Fruit fly (Drosophila melanogaster) whole organism, embryonic: ENCODE data around the gene CG11842.
A peak's percentile ranks its signal among the peaks of the same experiment; 100 is the strongest.

Source experiments
- Ada2b ChIP-seq: fragments of 200-800 bp; sonication (Bioruptor generic); IDR thresholded peaks from 2 replicates; pipeline ENCODE4 v1.3.6; 2022; ENCODE audit warnings: missing biosample characterization, missing genetic modification characterization
- Awh ChIP-seq: fragments of 200-800 bp; sonication (Bioruptor generic); IDR thresholded peaks from 2 replicates; pipeline ENCODE4, ENCODE4 v1.3.6; 2022; ENCODE audit warnings: missing biosample characterization, missing genetic modification characterization
- Bdp1 ChIP-seq: fragments of 200-800 bp; sonication (Bioruptor generic); optimal IDR thresholded peaks from 3 replicates; lab custom pipeline; 2016; ENCODE audit warnings: missing biosample characterization, missing genetic modification characterization
- Blimp-1 ChIP-seq: fragments of 200-800 bp; sonication (Bioruptor generic); optimal IDR thresholded peaks from 3 replicates; lab custom pipeline; 2018; ENCODE audit warnings: missing biosample characterization, missing genetic modification characterization, mild to moderate bottlenecking, moderate library complexity, missing genetic modification reagents
- CG10565 ChIP-seq: fragments of 200-800 bp; sonication (Bioruptor generic); optimal IDR thresholded peaks from 3 replicates; lab custom pipeline; 2016; ENCODE audit warnings: missing biosample characterization, mild to moderate bottlenecking, missing genetic modification characterization
- CG11560 ChIP-seq: fragments of 200-800 bp; sonication (Bioruptor generic); IDR thresholded peaks from 3 replicates; pipeline ENCODE4 v1.3.6; 2022; ENCODE audit warnings: missing biosample characterization, missing genetic modification characterization
- CG12155 ChIP-seq: fragments of 200-800 bp; sonication (Bioruptor generic); optimal IDR thresholded peaks from 3 replicates; lab custom pipeline; 2016; ENCODE audit warnings: missing biosample characterization, missing genetic modification characterization
- CG12299 ChIP-seq: fragments of 200-800 bp; sonication (Bioruptor generic); optimal IDR thresholded peaks from 2 replicates; lab custom pipeline; 2018; ENCODE audit warnings: missing biosample characterization, mild to moderate bottlenecking, missing genetic modification characterization
- CG12391 ChIP-seq: fragments of 200-800 bp; sonication (Bioruptor generic); optimal IDR thresholded peaks from 3 replicates; lab custom pipeline; 2018; ENCODE audit warnings: missing biosample characterization, mild to moderate bottlenecking, missing genetic modification characterization, moderate library complexity
- CG13296 ChIP-seq: fragments of 200-800 bp; sonication (Bioruptor generic); optimal IDR thresholded peaks from 3 replicates; lab custom pipeline; 2018; ENCODE audit warnings: missing biosample characterization, mild to moderate bottlenecking, missing genetic modification characterization
- CG15073 ChIP-seq: fragments of 200-800 bp; sonication (Bioruptor generic); optimal IDR thresholded peaks from 2 replicates; lab custom pipeline; 2016; ENCODE audit warnings: missing biosample characterization, missing genetic modification characterization
- CG18599 ChIP-seq: fragments of 200-800 bp; sonication (Bioruptor generic); optimal IDR thresholded peaks from 3 replicates; lab custom pipeline; 2017; ENCODE audit warnings: missing biosample characterization, missing genetic modification characterization, mild to moderate bottlenecking, moderate library complexity, missing genetic modification reagents
- CG31388 ChIP-seq: fragments of 200-800 bp; sonication (Bioruptor generic); optimal IDR thresholded peaks from 2 replicates; lab custom pipeline; 2016; ENCODE audit warnings: missing biosample characterization, missing genetic modification characterization
- CG7987 ChIP-seq: fragments of 200-800 bp; sonication (Bioruptor generic); optimal IDR thresholded peaks from 2 replicates; lab custom pipeline; 2018; ENCODE audit warnings: missing biosample characterization, mild to moderate bottlenecking, missing genetic modification characterization, moderate library complexity
- CG8281 ChIP-seq: fragments of 200-800 bp; sonication (Bioruptor generic); optimal IDR thresholded peaks from 2 replicates; lab custom pipeline; 2018; ENCODE audit warnings: missing biosample characterization, mild to moderate bottlenecking, missing genetic modification characterization, moderate library complexity
- CG8290 ChIP-seq, 3 experiments: fragments of 200-800 bp; sonication (Bioruptor generic); optimal IDR thresholded peaks; 2 replicates each; lab custom pipeline; 2016 to 2019; ENCODE audit warnings: missing biosample characterization in 3 of 3, missing genetic modification characterization in 3 of 3, mild to moderate bottlenecking in 2 of 3, moderate library complexity in 1 of 3
- CG8359 ChIP-seq: fragments of 200-800 bp; sonication (Bioruptor generic); optimal IDR thresholded peaks from 2 replicates; lab custom pipeline; 2017; ENCODE audit warnings: missing biosample characterization, mild to moderate bottlenecking, missing genetic modification characterization, borderline replicate concordance
- CG9215 ChIP-seq: fragments of 200-800 bp; sonication (Bioruptor generic); IDR thresholded peaks from 2 replicates; pipeline ENCODE4 v1.3.6; 2022; ENCODE audit warnings: missing biosample characterization, missing genetic modification characterization
- Dbx ChIP-seq: fragments of 200-800 bp; sonication (Bioruptor generic); IDR thresholded peaks from 3 replicates; pipeline ENCODE4 v1.3.6; 2022; ENCODE audit warnings: missing biosample characterization, missing genetic modification characterization
- Dip2 ChIP-seq: fragments of 200-800 bp; sonication (Bioruptor generic); IDR thresholded peaks from 2 replicates; pipeline ENCODE4 v1.3.6; 2022; ENCODE audit warnings: missing biosample characterization, missing genetic modification characterization
- Hey ChIP-seq: fragments of 200-800 bp; sonication (Bioruptor generic); optimal IDR thresholded peaks from 3 replicates; lab custom pipeline; 2018; ENCODE audit warnings: missing biosample characterization, mild to moderate bottlenecking, missing genetic modification characterization
- HmgD ChIP-seq: fragments of 200-800 bp; sonication (Bioruptor generic); optimal IDR thresholded peaks from 3 replicates; lab custom pipeline; 2016; ENCODE audit warnings: missing biosample characterization, missing genetic modification characterization
- Hmx ChIP-seq: fragments of 200-800 bp; sonication (Bioruptor generic); optimal IDR thresholded peaks from 2 replicates; lab custom pipeline; 2016; ENCODE audit warnings: missing biosample characterization, missing genetic modification characterization
- Hr3 ChIP-seq: fragments of 200-800 bp; sonication (Bioruptor generic); optimal IDR thresholded peaks from 3 replicates; lab custom pipeline; 2016; ENCODE audit warnings: missing biosample characterization, missing genetic modification characterization
- Hsf ChIP-seq: fragments of 200-800 bp; sonication (Bioruptor generic); optimal IDR thresholded peaks from 3 replicates; lab custom pipeline; 2016; ENCODE audit warnings: missing biosample characterization, missing genetic modification characterization
- Jarid2 ChIP-seq: fragments of 200-800 bp; sonication (Bioruptor generic); optimal IDR thresholded peaks from 3 replicates; lab custom pipeline; 2017; ENCODE audit warnings: mild to moderate bottlenecking, missing biosample characterization, missing genetic modification reagents, missing genetic modification characterization
- Mes4 ChIP-seq: fragments of 200-800 bp; sonication (Bioruptor generic); optimal IDR thresholded peaks from 2 replicates; lab custom pipeline; 2016; ENCODE audit warnings: missing biosample characterization, missing genetic modification characterization
- Myb ChIP-seq: fragments of 200-800 bp; sonication (Bioruptor generic); optimal IDR thresholded peaks from 2 replicates; lab custom pipeline; 2016; ENCODE audit warnings: missing biosample characterization, missing genetic modification characterization
- Neu2 ChIP-seq: fragments of 200-800 bp; sonication (Bioruptor generic); optimal IDR thresholded peaks from 3 replicates; lab custom pipeline; 2016; ENCODE audit warnings: missing biosample characterization, missing genetic modification characterization, borderline replicate concordance
- Nf-YC ChIP-seq: fragments of 200-800 bp; optimal IDR thresholded peaks from 3 replicates; lab custom pipeline; 2019; ENCODE audit warnings: missing biosample characterization, mild to moderate bottlenecking, missing genetic modification characterization, moderate library complexity
- PHDP ChIP-seq: fragments of 200-800 bp; sonication (Bioruptor generic); optimal IDR thresholded peaks from 3 replicates; lab custom pipeline; 2018; ENCODE audit warnings: missing biosample characterization, mild to moderate bottlenecking, missing genetic modification characterization, moderate library complexity
- Sox100B ChIP-seq: fragments of 200-800 bp; sonication (Bioruptor generic); optimal IDR thresholded peaks from 3 replicates; lab custom pipeline; 2018; ENCODE audit warnings: missing biosample characterization, mild to moderate bottlenecking, missing genetic modification characterization
- Sry-δ ChIP-seq: fragments of 200-800 bp; sonication (Bioruptor generic); optimal IDR thresholded peaks from 2 replicates; lab custom pipeline; 2016; ENCODE audit warnings: missing biosample characterization, missing genetic modification characterization
- Xrp1 ChIP-seq: fragments of 200-800 bp; sonication (Bioruptor generic); IDR thresholded peaks from 2 replicates; pipeline ENCODE4 v1.3.6; 2022; ENCODE audit warnings: missing biosample characterization, missing genetic modification characterization
- ab ChIP-seq: fragments of 200-800 bp; sonication (Bioruptor generic); optimal IDR thresholded peaks from 2 replicates; lab custom pipeline; 2016; ENCODE audit warnings: missing biosample characterization, missing genetic modification characterization
- ara ChIP-seq: fragments of 200-800 bp; sonication (Bioruptor generic); IDR thresholded peaks from 2 replicates; pipeline ENCODE4 v1.3.6; 2022; ENCODE audit warnings: missing biosample characterization, missing genetic modification characterization
- bigmax ChIP-seq: fragments of 200-800 bp; sonication (Bioruptor generic); optimal IDR thresholded peaks from 2 replicates; lab custom pipeline; 2018; ENCODE audit warnings: missing biosample characterization, mild to moderate bottlenecking, missing genetic modification characterization
- br ChIP-seq: fragments of >200 bp; optimal IDR thresholded peaks from 2 replicates; lab custom pipeline; 2017
- chif ChIP-seq, 2 experiments: fragments of 200-800 bp; sonication (Bioruptor generic); optimal IDR thresholded peaks; 3 replicates each; lab custom pipeline; 2016; ENCODE audit warnings: missing biosample characterization in 2 of 2, missing genetic modification characterization in 2 of 2
- chn ChIP-seq: fragments of 200-800 bp; sonication (Bioruptor generic); optimal IDR thresholded peaks from 2 replicates; lab custom pipeline; 2016; ENCODE audit warnings: missing biosample characterization, missing genetic modification characterization
- exex ChIP-seq: fragments of 200-800 bp; sonication (Bioruptor generic); optimal IDR thresholded peaks from 4 replicates; lab custom pipeline; 2018; ENCODE audit warnings: missing biosample characterization, mild to moderate bottlenecking, missing genetic modification characterization, moderate library complexity
- gcm ChIP-seq: fragments of 200-800 bp; sonication (Bioruptor generic); optimal IDR thresholded peaks from 2 replicates; lab custom pipeline; 2019; ENCODE audit warnings: missing biosample characterization, mild to moderate bottlenecking, missing genetic modification characterization, moderate library complexity
- hkb ChIP-seq, 2 experiments: fragments of 200-800 bp in 1 of 2; fragments of >200 bp in 1 of 2; sonication (Bioruptor generic) in 1 of 2; IDR thresholded peaks in 1 of 2; optimal IDR thresholded peaks in 1 of 2; 2 replicates each; pipeline versions ENCODE4 v1.3.6 to Lab custom; 2017 to 2022; ENCODE audit warnings: missing biosample characterization in 1 of 2, missing genetic modification characterization in 1 of 2
- insv ChIP-seq, 2 experiments: fragments of 200-800 bp; sonication (Bioruptor generic); optimal IDR thresholded peaks; 3 replicates each; lab custom pipeline; 2016 to 2018; ENCODE audit warnings: missing biosample characterization in 2 of 2, missing genetic modification characterization in 2 of 2
- lilli ChIP-seq: fragments of 200-800 bp; sonication (Bioruptor generic); optimal IDR thresholded peaks from 3 replicates; lab custom pipeline; 2016; ENCODE audit warnings: missing biosample characterization, missing genetic modification characterization
- p53 ChIP-seq: fragments of 200-800 bp; sonication (Bioruptor generic); optimal IDR thresholded peaks from 2 replicates; lab custom pipeline; 2016; ENCODE audit warnings: missing biosample characterization, missing genetic modification characterization
- run ChIP-seq: fragments of 200-800 bp; sonication (Bioruptor generic); optimal IDR thresholded peaks from 3 replicates; lab custom pipeline; 2018; ENCODE audit warnings: missing biosample characterization, mild to moderate bottlenecking, missing genetic modification characterization
- stwl ChIP-seq: fragments of 200-800 bp; sonication (Bioruptor generic); optimal IDR thresholded peaks from 3 replicates; lab custom pipeline; 2018; ENCODE audit warnings: missing biosample characterization, mild to moderate bottlenecking, missing genetic modification characterization, moderate library complexity
- trem ChIP-seq: fragments of 200-800 bp; optimal IDR thresholded peaks from 3 replicates; lab custom pipeline; 2019; ENCODE audit warnings: missing biosample characterization, mild to moderate bottlenecking, missing genetic modification characterization, moderate library complexity

CG11842 gene

dm6 chr3R:29063207-29063920 is 10.9 kb downstream of the CG11842 start (continued):
- TF ChIP-seq Mes4 (peak; percentile 5), CG13296 (GFP tag; lab: Kevin White, UChicago) (peak; percentile 63), Neu2 (no peak), CG7987 (GFP tag; lab: Kevin White, UChicago) (peak; percentile 33), trem (tag; lab: Kevin White, UChicago) (peak; percentile 33), hkb (optimal IDR thresholded peaks at IDR 0.05; lab: Kevin White, UChicago) (no peak), hkb (GFP tag; IDR thresholded peaks at IDR 0.05; lab: Robert Waterston, UW) (no peak), PHDP (peak; percentile 82), bigmax (GFP tag; lab: Kevin White, UChicago) (no peak), chif (GFP tag; optimal IDR thresholded peaks at IDR 0.05; lab: Kevin White, UChicago) (peak; percentile 46 to 47), ab (GFP tag; lab: Kevin White, UChicago) (no peak), CG8359 (peak; percentile 4), ara (no peak), Myb (GFP tag; lab: Kevin White, UChicago) (peak; percentile 33), HmgD (GFP tag; lab: Kevin White, UChicago) (peak; percentile 54), CG12299 (peak; percentile 66), run (tag; lab: Kevin White, UChicago) (peak; percentile 19), CG12391 (peak; percentile 86), insv (GFP tag; optimal IDR thresholded peaks at IDR 0.05; lab: Kevin White, UChicago) (peak in 1 of 2 experiments; percentile 37), CG8281 (tag; lab: Kevin White, UChicago) (peak; percentile 44), Hr3 (GFP tag; lab: Kevin White, UChicago) (peak; percentile 68), CG11560 (no peak), Dip2 (GFP tag; lab: Robert Waterston, UW) (no peak), chn (peak; percentile 34), Sry-δ (peak; percentile 94), Sox100B (peak; percentile 85), br (lab: Kevin White, UChicago) (no peak), CG8290 (GFP tag; optimal IDR thresholded peaks at IDR 0.05; lab: Kevin White, UChicago) (no peak), CG8290 (tag; optimal IDR thresholded peaks at IDR 0.05; lab: Kevin White, UChicago) (peak in 1 of 2 experiments; percentile 79), Hsf (GFP tag; lab: Kevin White, UChicago) (peak; percentile 50), Nf-YC (tag; lab: Kevin White, UChicago) (peak; percentile 72), CG10565 (GFP tag; lab: Kevin White, UChicago) (no peak), Awh (GFP tag; lab: Robert Waterston, UW) (no peak), Hey (tag; lab: Kevin White, UChicago) (no peak), Dbx (GFP tag; lab: Robert Waterston, UW) (no peak), exex (tag; lab: Kevin White, UChicago) (peak; percentile 13), Jarid2 (GFP tag; lab: Kevin White, UChicago) (no peak), stwl (tag; lab: Kevin White, UChicago) (peak; percentile 22), Hmx (GFP tag; lab: Kevin White, UChicago) (no peak), CG9215 (GFP tag; lab: Robert Waterston, UW) (no peak), Xrp1 (GFP tag; lab: Robert Waterston, UW) (no peak), CG31388 (GFP tag; lab: Kevin White, UChicago) (no peak), Ada2b (GFP tag; lab: Robert Waterston, UW) (no peak), p53 (GFP tag; lab: Kevin White, UChicago) (no peak), Bdp1 (GFP tag; lab: Kevin White, UChicago) (peak; percentile 26), CG15073 (GFP tag; lab: Kevin White, UChicago) (no peak), lilli (GFP tag; lab: Kevin White, UChicago) (peak; percentile 72), Blimp-1 (GFP tag; lab: Kevin White, UChicago) (peak; percentile 69), CG12155 (GFP tag; lab: Kevin White, UChicago) (peak; percentile 59), gcm (GFP tag; lab: Kevin White, UChicago) (peak; percentile 10), CG18599 (GFP tag; lab: Kevin White, UChicago) (peak; percentile 80)
